Fruit fly (Drosophila melanogaster) whole organism, wandering third instar larva: Measurements from ENCODE around the gene fbl.

Source experiments
- Abd-B ChIP-seq: fragments of >200 bp; optimal IDR thresholded peaks from 2 replicates; lab custom pipeline; 2017; ENCODE audit warnings: missing biosample characterization, missing genetic modification characterization
- Dfd ChIP-seq: fragments of >200 bp; optimal IDR thresholded peaks from 2 replicates; lab custom pipeline; 2017; ENCODE audit warnings: missing biosample characterization, missing genetic modification characterization
- GATAd ChIP-seq: sonication (Bioruptor generic); optimal IDR thresholded peaks from 2 replicates; lab custom pipeline; 2016; ENCODE audit warnings: missing biosample characterization, missing genetic modification characterization
- Hnf4 ChIP-seq: fragments of 200-800 bp; sonication (Bioruptor generic); optimal IDR thresholded peaks from 2 replicates; lab custom pipeline; 2016; ENCODE audit warnings: missing biosample characterization, mild to moderate bottlenecking, missing genetic modification characterization
- Hr83 ChIP-seq: fragments of 200-300 bp; sonication (Bioruptor generic); optimal IDR thresholded peaks from 2 replicates; lab custom pipeline; 2016; ENCODE audit warnings: missing biosample characterization, mild to moderate bottlenecking, missing genetic modification characterization, moderate library complexity; ENCODE audit not compliant: poor library complexity, severe bottlenecking
- OdsH ChIP-seq: fragments of 200-800 bp; sonication (Bioruptor generic); optimal IDR thresholded peaks from 2 replicates; lab custom pipeline; 2016; ENCODE audit warnings: missing biosample characterization, mild to moderate bottlenecking, missing genetic modification characterization
- Sp1 ChIP-seq: fragments of 200-800 bp; sonication (Bioruptor generic); optimal IDR thresholded peaks from 3 replicates; lab custom pipeline; 2019; ENCODE audit warnings: missing biosample characterization, mild to moderate bottlenecking, missing genetic modification characterization, moderate library complexity
- brk ChIP-seq: fragments of 200-800 bp; sonication (Bioruptor generic); optimal IDR thresholded peaks from 2 replicates; lab custom pipeline; 2016; ENCODE audit warnings: missing biosample characterization, mild to moderate bottlenecking, missing genetic modification characterization
- dmrt93B ChIP-seq: fragments of 200-800 bp; sonication (Bioruptor generic); optimal IDR thresholded peaks from 2 replicates; lab custom pipeline; 2018; ENCODE audit warnings: missing biosample characterization, mild to moderate bottlenecking, missing genetic modification characterization
- ey ChIP-seq: fragments of 200-800 bp; sonication (Bioruptor generic); optimal IDR thresholded peaks from 2 replicates; lab custom pipeline; 2016; ENCODE audit warnings: missing biosample characterization, missing genetic modification characterization
- foxo ChIP-seq, 2 experiments: fragments of 200-800 bp; sonication (Bioruptor generic); optimal IDR thresholded peaks; 2 replicates in 1 of 2; 3 replicates in 1 of 2; lab custom pipeline; 2016 to 2017; ENCODE audit warnings: missing biosample characterization in 2 of 2, missing genetic modification characterization in 2 of 2
- h ChIP-seq: fragments of 200-800 bp; sonication (Bioruptor generic); optimal IDR thresholded peaks from 3 replicates; lab custom pipeline; 2016; ENCODE audit warnings: missing biosample characterization, mild to moderate bottlenecking, missing genetic modification characterization
- pan ChIP-seq: fragments of >200 bp; optimal IDR thresholded peaks from 2 replicates; lab custom pipeline; 2017
- psq ChIP-seq: fragments of 200-800 bp; sonication (Bioruptor generic); optimal IDR thresholded peaks from 3 replicates; lab custom pipeline; 2017; ENCODE audit warnings: missing biosample characterization, mild to moderate bottlenecking, missing genetic modification characterization, moderate library complexity

DNA sequence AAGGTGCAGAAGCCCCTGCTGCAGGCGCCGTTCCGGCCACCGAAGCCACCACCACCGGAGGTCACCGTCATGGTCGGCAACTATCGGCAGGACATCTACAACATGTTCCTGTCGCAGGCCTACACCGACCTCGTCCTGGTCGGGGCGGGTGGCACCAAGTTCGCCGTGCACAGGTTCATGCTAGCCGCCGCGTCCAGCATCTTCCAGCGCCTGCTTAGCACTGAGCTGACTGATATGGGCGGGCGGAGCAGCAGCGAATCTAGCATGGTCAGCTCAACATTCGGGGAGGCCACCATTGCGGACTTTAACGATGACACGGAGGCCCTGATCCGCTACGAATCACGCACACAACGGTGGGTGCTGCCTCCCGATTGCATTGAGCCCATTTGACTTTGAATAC is 4.7 kb upstream of the fbl start:
- no peak for TF ChIP-seq foxo (GFP tag; optimal IDR thresholded peaks at IDR 0.05; lab: Kevin White, UChicago)
- TF ChIP-seq Hr83 = no peak
- no peak for TF ChIP-seq Dfd
- no peak for TF ChIP-seq Sp1 (GFP tag; lab: Kevin White, UChicago)
- TF ChIP-seq Hnf4 (GFP tag; lab: Kevin White, UChicago) = no peak
- no peak for TF ChIP-seq pan (lab: Kevin White, UChicago)
- no peak for TF ChIP-seq OdsH (GFP tag; lab: Kevin White, UChicago)
- no peak for TF ChIP-seq h (GFP tag; lab: Kevin White, UChicago)
- no peak for TF ChIP-seq GATAd
- no peak for TF ChIP-seq dmrt93B
- no peak for TF ChIP-seq psq (GFP tag; lab: Kevin White, UChicago)
- TF ChIP-seq Abd-B (GFP tag; lab: Kevin White, UChicago) = no peak
- no peak for TF ChIP-seq brk (GFP tag; lab: Kevin White, UChicago)
- TF ChIP-seq ey (GFP tag; lab: Kevin White, UChicago) = no peak
